Fruit fly (Drosophila melanogaster) S2 (cell line): ENCODE results near the gene CG14642.

Source experiments
- CG8478 ChIP-seq: fragments of >200 bp; optimal IDR thresholded peaks from 2 replicates; lab custom pipeline; 2018
- CTCF ChIP-seq, 2 experiments: fragments of >200 bp; optimal IDR thresholded peaks; 2 replicates each; lab custom pipeline; 2018

DNA sequence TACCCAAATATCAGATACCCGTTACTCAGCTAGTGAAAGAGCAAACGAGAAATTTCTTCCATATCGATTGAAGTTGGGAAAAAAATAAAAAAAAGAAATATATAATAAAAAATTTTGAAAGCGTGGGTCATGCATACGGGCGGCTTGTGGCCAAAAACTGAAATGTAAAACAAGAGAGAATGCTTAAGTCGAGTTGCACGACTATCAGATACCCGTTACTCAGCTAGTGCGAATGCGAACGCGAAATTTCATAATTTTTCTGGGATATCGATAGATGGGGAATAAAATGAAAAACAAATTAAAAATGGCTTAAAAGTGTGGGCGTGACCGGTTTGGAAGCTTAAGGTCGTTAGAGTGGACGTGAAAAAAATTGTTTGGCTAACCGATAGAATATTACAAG lies 25.8 kb upstream of the CG14642 start:
- no peak for TF ChIP-seq CG8478
- TF ChIP-seq CTCF (optimal IDR thresholded peaks at IDR 0.05; lab: Kevin White, UChicago), result no peak
